Fruit fly (Drosophila melanogaster): ENCODE data around the gene Hakai.

Gene Hakai

DNA sequence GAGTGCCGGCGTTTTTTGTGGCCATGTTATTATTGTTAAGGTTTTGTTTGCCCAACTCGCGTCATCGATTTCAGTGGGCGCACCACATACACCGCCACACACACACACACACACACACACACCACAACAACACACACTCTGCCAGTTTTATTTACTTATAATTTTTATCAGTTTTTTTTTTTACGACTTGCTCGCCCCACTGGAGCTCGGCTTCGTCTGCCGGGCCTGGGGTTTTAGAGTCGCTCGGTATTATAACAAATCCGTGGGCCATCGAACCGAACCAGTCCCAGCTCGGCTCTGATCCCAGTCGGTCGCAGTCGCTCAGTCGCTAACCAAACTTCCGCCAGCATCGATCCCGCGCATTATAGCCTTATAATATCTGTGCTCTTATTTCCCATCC lies 32.9 kb downstream of the Hakai start (continued):
- TF ChIP-seq zfh2 (GFP tag; optimal IDR thresholded peaks at IDR 0.05): no peak
- TF ChIP-seq Dip2 (GFP tag; IDR thresholded peaks at IDR 0.05): no peak
- TF ChIP-seq dan (GFP tag; IDR thresholded peaks at IDR 0.05): no peak
- TF ChIP-seq gsb-n (tag; optimal IDR thresholded peaks at IDR 0.05): no peak
- peak; percentile 50; the same call in 1 of the 3 replicates for TF ChIP-seq so (GFP tag; IDR thresholded peaks at IDR 0.05)
- TF ChIP-seq CG2116 (GFP tag; optimal IDR thresholded peaks at IDR 0.05): peak; percentile 5
- no peak for TF ChIP-seq CG14667 (GFP tag; IDR thresholded peaks at IDR 0.05)
- TF ChIP-seq HmgZ (tag; optimal IDR thresholded peaks at IDR 0.05): no peak
- no peak for TF ChIP-seq CG4854 (GFP tag; optimal IDR thresholded peaks at IDR 0.05)
- no peak for TF ChIP-seq ham (GFP tag; IDR thresholded peaks at IDR 0.05)
- TF ChIP-seq CG9797 (GFP tag; optimal IDR thresholded peaks at IDR 0.05): no peak
- TF ChIP-seq fd3F (GFP tag; optimal IDR thresholded peaks at IDR 0.05): no peak
- no peak for TF ChIP-seq gt (GFP tag; IDR thresholded peaks at IDR 0.05)
- TF ChIP-seq mirr (GFP tag; optimal IDR thresholded peaks at IDR 0.05): peak; percentile 40
- no peak for TF ChIP-seq Six4 (GFP tag; optimal IDR thresholded peaks at IDR 0.05)
- TF ChIP-seq run (tag; optimal IDR thresholded peaks at IDR 0.05): no peak
- TF ChIP-seq Xrp1 (GFP tag; IDR thresholded peaks at IDR 0.05): 0 out of 2 replicates have a peak, but pooled peaks have one; percentile 7
- peak; percentile 88; the same call in 2 of the 4 replicates for TF ChIP-seq chinmo (GFP tag; IDR thresholded peaks at IDR 0.05; ENCODE audit: partially characterized antibody)
- TF ChIP-seq pros (GFP tag; optimal IDR thresholded peaks at IDR 0.05): no peak
- no peak for TF ChIP-seq Elba2 (GFP tag; optimal IDR thresholded peaks at IDR 0.05)
- no peak for TF ChIP-seq Bgb (GFP tag; IDR thresholded peaks at IDR 0.05; ENCODE audit: partially characterized antibody)
- TF ChIP-seq CoRest (tag; optimal IDR thresholded peaks at IDR 0.05): no peak
- no peak for TF ChIP-seq CG4707 (GFP tag; optimal IDR thresholded peaks at IDR 0.05)
- 0 out of 3 replicates have a peak, but pooled peaks have one; percentile 6 for TF ChIP-seq gce (GFP tag; IDR thresholded peaks at IDR 0.05)
- TF ChIP-seq CG4328 (GFP tag; optimal IDR thresholded peaks at IDR 0.05): no peak
- no peak for TF ChIP-seq prd (optimal IDR thresholded peaks at IDR 0.05)
- no peak for TF ChIP-seq prd (GFP tag; IDR thresholded peaks at IDR 0.05)
- TF ChIP-seq CG10147 (GFP tag; optimal IDR thresholded peaks at IDR 0.05): no peak
- TF ChIP-seq CG8290 (GFP tag; optimal IDR thresholded peaks at IDR 0.05): no peak
- no peak for TF ChIP-seq CG8290 (tag; optimal IDR thresholded peaks at IDR 0.05)
- TF ChIP-seq CG5180 (GFP tag; optimal IDR thresholded peaks at IDR 0.05): peak; percentile 92
- no peak for TF ChIP-seq CG12071 (GFP tag; optimal IDR thresholded peaks at IDR 0.05)
- no peak for TF ChIP-seq Fer3 (tag; optimal IDR thresholded peaks at IDR 0.05)
- no peak for TF ChIP-seq MESR4 (GFP tag; optimal IDR thresholded peaks at IDR 0.05)
- no peak for TF ChIP-seq HmgD (GFP tag; optimal IDR thresholded peaks at IDR 0.05)
- TF ChIP-seq cg (GFP tag; optimal IDR thresholded peaks at IDR 0.05): peak; percentile 82
- TF ChIP-seq sc (optimal IDR thresholded peaks at IDR 0.05): no peak
- TF ChIP-seq sc (GFP tag; optimal IDR thresholded peaks at IDR 0.05): no peak
- TF ChIP-seq CG33557 (GFP tag; optimal IDR thresholded peaks at IDR 0.05): no peak
- TF ChIP-seq CG34422 (GFP tag; IDR thresholded peaks at IDR 0.05): peak; percentile 44; the same call in 1 of the 3 replicates
- no peak for TF ChIP-seq vnd (GFP tag; IDR thresholded peaks at IDR 0.05; ENCODE audit: partially characterized antibody)
- TF ChIP-seq CG14050 (GFP tag; IDR thresholded peaks at IDR 0.05): no peak
- TF ChIP-seq gem (tag; optimal IDR thresholded peaks at IDR 0.05): no peak
- peak; percentile 81 for TF ChIP-seq CG13894 (tag; optimal IDR thresholded peaks at IDR 0.05)
- no peak for TF ChIP-seq tup (GFP tag; optimal IDR thresholded peaks at IDR 0.05)
- TF ChIP-seq CG4730 (GFP tag; IDR thresholded peaks at IDR 0.05): no peak
- TF ChIP-seq Dad (GFP tag; optimal IDR thresholded peaks at IDR 0.05): no peak
- TF ChIP-seq Opbp (GFP tag; IDR thresholded peaks at IDR 0.05; ENCODE audit: partially characterized antibody): no peak
- TF ChIP-seq CG6254 (GFP tag; optimal IDR thresholded peaks at IDR 0.05): no peak
- no peak for TF ChIP-seq CG3847 (GFP tag; IDR thresholded peaks at IDR 0.05)
- no peak for TF ChIP-seq Doc3 (GFP tag; IDR thresholded peaks at IDR 0.05; ENCODE audit: partially characterized antibody)
- no peak for TF ChIP-seq sens (GFP tag)

All from whole organism, embryonic.